Worm (Caenorhabditis elegans) whole organism, late embryonic: Measurements from ENCODE around the gene T26G10.4.
A peak's percentile ranks its signal among the peaks of the same experiment; 100 is the strongest.

Experiments used
- C08G9.2 ChIP-seq: sonication (generic microtip); optimal IDR thresholded peaks from 2 replicates; lab custom pipeline; 2016; ENCODE audit warnings: mild to moderate bottlenecking, missing genetic modification characterization, moderate library complexity, missing compliant biosample characterization
- C38D4.7 ChIP-seq: fragments of 200-800 bp; sonication (Bioruptor generic); optimal IDR thresholded peaks from 2 replicates; lab custom pipeline; 2018; ENCODE audit warnings: mild to moderate bottlenecking, missing genetic modification characterization, moderate library complexity, missing compliant biosample characterization
- F13H6.1 ChIP-seq: sonication (generic microtip); optimal IDR thresholded peaks from 2 replicates; lab custom pipeline; 2016; ENCODE audit warnings: missing genetic modification characterization, missing compliant biosample characterization
- K09A11.1 ChIP-seq: sonication (generic microtip); optimal IDR thresholded peaks from 2 replicates; lab custom pipeline; 2017; ENCODE audit warnings: antibody characterized with exemption, mild to moderate bottlenecking, missing genetic modification characterization, missing compliant biosample characterization; ENCODE audit not compliant: insufficient read depth
- T23F11.4 ChIP-seq: fragments of 200-800 bp; sonication (Bioruptor generic); optimal IDR thresholded peaks from 2 replicates; lab custom pipeline; 2018; ENCODE audit warnings: mild to moderate bottlenecking, missing genetic modification characterization, missing compliant biosample characterization
- Y22D7AL.16 ChIP-seq: sonication (generic microtip); optimal IDR thresholded peaks from 2 replicates; lab custom pipeline; 2016; ENCODE audit warnings: missing genetic modification characterization, missing compliant biosample characterization
- ahr-1 ChIP-seq: sonication (generic microtip); optimal IDR thresholded peaks from 2 replicates; lab custom pipeline; 2016; ENCODE audit warnings: missing genetic modification characterization, missing compliant biosample characterization
- ceh-18 ChIP-seq: sonication (generic microtip); optimal IDR thresholded peaks from 2 replicates; lab custom pipeline; 2016; ENCODE audit warnings: missing genetic modification characterization, missing compliant biosample characterization
- ceh-19 ChIP-seq: fragments of 200-800 bp; sonication (Bioruptor generic); optimal IDR thresholded peaks from 2 replicates; lab custom pipeline; 2018; ENCODE audit warnings: mild to moderate bottlenecking, missing genetic modification characterization, missing compliant biosample characterization
- ceh-2 ChIP-seq: sonication (generic microtip); optimal IDR thresholded peaks from 2 replicates; lab custom pipeline; 2016; ENCODE audit warnings: missing genotype, missing genetic modification characterization, missing compliant biosample characterization
- ceh-24 ChIP-seq: sonication (generic microtip); optimal IDR thresholded peaks from 2 replicates; lab custom pipeline; 2016; ENCODE audit warnings: mild to moderate bottlenecking, missing genetic modification characterization, missing compliant biosample characterization
- ceh-30 ChIP-seq: fragments of 150-350 bp; optimal IDR thresholded peaks from 2 replicates; lab custom pipeline; 2014; ENCODE audit warnings: missing biosample characterization, missing genetic modification characterization
- ceh-31 ChIP-seq: sonication (generic microtip); optimal IDR thresholded peaks from 2 replicates; lab custom pipeline; 2016; ENCODE audit warnings: missing genetic modification characterization, missing compliant biosample characterization
- ceh-48 ChIP-seq: sonication (generic microtip); optimal IDR thresholded peaks from 2 replicates; lab custom pipeline; 2016; ENCODE audit warnings: missing genetic modification characterization, inconsistent platforms, missing compliant biosample characterization
- ceh-9 ChIP-seq: sonication (generic microtip); optimal IDR thresholded peaks from 2 replicates; lab custom pipeline; 2016; ENCODE audit warnings: mild to moderate bottlenecking, missing genetic modification characterization, inconsistent platforms, missing compliant biosample characterization
- che-1 ChIP-seq: sonication (generic microtip); optimal IDR thresholded peaks from 2 replicates; lab custom pipeline; 2016; ENCODE audit warnings: mild to moderate bottlenecking, missing genetic modification characterization, missing compliant biosample characterization
- dmd-4 ChIP-seq: sonication (generic microtip); optimal IDR thresholded peaks from 2 replicates; lab custom pipeline; 2016; ENCODE audit warnings: borderline replicate concordance, missing genetic modification characterization, missing compliant biosample characterization
- dve-1 ChIP-seq: sonication (generic microtip); optimal IDR thresholded peaks from 2 replicates; lab custom pipeline; 2017; ENCODE audit warnings: antibody characterized with exemption, mild to moderate bottlenecking, missing genetic modification characterization, missing compliant biosample characterization
- ets-4 ChIP-seq: sonication (generic microtip); optimal IDR thresholded peaks from 2 replicates; lab custom pipeline; 2016; ENCODE audit warnings: missing genetic modification characterization, missing compliant biosample characterization
- eyg-1 ChIP-seq: sonication (generic microtip); optimal IDR thresholded peaks from 2 replicates; lab custom pipeline; 2016; ENCODE audit warnings: missing genotype, missing genetic modification characterization, missing compliant biosample characterization
- fax-1 ChIP-seq: sonication (generic microtip); optimal IDR thresholded peaks from 2 replicates; lab custom pipeline; 2016; ENCODE audit warnings: missing genotype, missing genetic modification characterization, missing compliant biosample characterization
- fkh-10 ChIP-seq: fragments of 150-350 bp; optimal IDR thresholded peaks from 2 replicates; lab custom pipeline; 2014; ENCODE audit warnings: missing biosample characterization, missing genetic modification reagents, missing genetic modification characterization
- fkh-6 ChIP-seq: sonication (generic microtip); optimal IDR thresholded peaks from 2 replicates; lab custom pipeline; 2016; ENCODE audit warnings: missing genetic modification characterization, missing compliant biosample characterization
- gmeb-2 ChIP-seq: sonication (generic microtip); optimal IDR thresholded peaks from 2 replicates; lab custom pipeline; 2016; ENCODE audit warnings: missing genetic modification characterization, inconsistent platforms, missing compliant biosample characterization
- hlh-13 ChIP-seq: fragments of 200-800 bp; sonication (Bioruptor generic); optimal IDR thresholded peaks from 2 replicates; lab custom pipeline; 2018; ENCODE audit warnings: mild to moderate bottlenecking, missing genetic modification characterization, missing compliant biosample characterization
- hlh-15 ChIP-seq: sonication (generic microtip); optimal IDR thresholded peaks from 2 replicates; lab custom pipeline; 2016; ENCODE audit warnings: missing genetic modification characterization, missing compliant biosample characterization
- hlh-30 ChIP-seq: sonication (generic microtip); optimal IDR thresholded peaks from 2 replicates; lab custom pipeline; 2017; ENCODE audit warnings: antibody characterized with exemption, missing genetic modification characterization, missing compliant biosample characterization; ENCODE audit not compliant: insufficient read depth
- hlh-6 ChIP-seq: sonication (generic microtip); optimal IDR thresholded peaks from 2 replicates; lab custom pipeline; 2016; ENCODE audit warnings: missing genotype, missing genetic modification characterization, missing compliant biosample characterization
- hlh-8 ChIP-seq: sonication (generic microtip); optimal IDR thresholded peaks from 2 replicates; lab custom pipeline; 2016; ENCODE audit warnings: missing genotype, missing genetic modification characterization, missing compliant biosample characterization
- madf-2 ChIP-seq: sonication (generic microtip); optimal IDR thresholded peaks from 2 replicates; lab custom pipeline; 2017; ENCODE audit warnings: missing genetic modification characterization, missing compliant biosample characterization
- mec-3 ChIP-seq: sonication (generic microtip); optimal IDR thresholded peaks from 2 replicates; lab custom pipeline; 2016; ENCODE audit warnings: borderline replicate concordance, missing genetic modification characterization, missing compliant biosample characterization
- nhr-11 ChIP-seq: fragments of 150-350 bp; optimal IDR thresholded peaks from 2 replicates; lab custom pipeline; 2014; ENCODE audit warnings: missing biosample characterization, missing genetic modification characterization
- npax-4 ChIP-seq: sonication (generic microtip); optimal IDR thresholded peaks from 2 replicates; lab custom pipeline; 2016; ENCODE audit warnings: missing genetic modification characterization, missing compliant biosample characterization
- odd-2 ChIP-seq: sonication (generic microtip); optimal IDR thresholded peaks from 2 replicates; lab custom pipeline; 2017; ENCODE audit warnings: antibody characterized with exemption, mild to moderate bottlenecking, missing genetic modification characterization, missing compliant biosample characterization
- pag-3 ChIP-seq: sonication (generic microtip); optimal IDR thresholded peaks from 2 replicates; lab custom pipeline; 2016; ENCODE audit warnings: missing compliant biosample characterization, missing genetic modification characterization, borderline replicate concordance
- pat-9 ChIP-seq: fragments of 200-800 bp; sonication (Bioruptor generic); optimal IDR thresholded peaks from 2 replicates; lab custom pipeline; 2018; ENCODE audit warnings: mild to moderate bottlenecking, missing genetic modification characterization, moderate library complexity, missing compliant biosample characterization
- pax-1 ChIP-seq: fragments of 150-350 bp; optimal IDR thresholded peaks from 2 replicates; lab custom pipeline; 2014; ENCODE audit warnings: missing biosample characterization, missing genetic modification characterization
- pha-2 ChIP-seq: sonication (generic microtip); optimal IDR thresholded peaks from 2 replicates; lab custom pipeline; 2017; ENCODE audit warnings: mild to moderate bottlenecking, missing genetic modification characterization, missing compliant biosample characterization
- pha-4 ChIP-seq: fragments of 150-350 bp; optimal IDR thresholded peaks from 2 replicates; lab custom pipeline; 2018; ENCODE audit warnings: missing biosample characterization, missing genetic modification reagents, missing genetic modification characterization
- pqm-1 ChIP-seq: sonication (generic microtip); optimal IDR thresholded peaks from 2 replicates; lab custom pipeline; 2016; ENCODE audit warnings: missing genetic modification characterization, missing compliant biosample characterization
- pros-1 ChIP-seq: fragments of 150-350 bp; optimal IDR thresholded peaks from 2 replicates; lab custom pipeline; 2014; ENCODE audit warnings: missing biosample characterization, missing genetic modification reagents, missing genetic modification characterization
- ref-2 ChIP-seq: sonication (generic microtip); optimal IDR thresholded peaks from 2 replicates; lab custom pipeline; 2016; ENCODE audit warnings: missing genetic modification characterization, missing compliant biosample characterization
- rnt-1 ChIP-seq: sonication (generic microtip); optimal IDR thresholded peaks from 2 replicates; lab custom pipeline; 2016; ENCODE audit warnings: missing genetic modification characterization, missing compliant biosample characterization
- sox-2 ChIP-seq: fragments of 200-800 bp; sonication (Bioruptor generic); IDR thresholded peaks from 2 replicates; pipeline ENCODE4 v1.3.6; 2022; ENCODE audit warnings: missing genetic modification reagents, missing genetic modification characterization, missing compliant biosample characterization
- sox-4 ChIP-seq: sonication (generic microtip); optimal IDR thresholded peaks from 2 replicates; lab custom pipeline; 2017; ENCODE audit warnings: mild to moderate bottlenecking, missing genetic modification characterization, inconsistent platforms, missing compliant biosample characterization
- syd-9 ChIP-seq: sonication (generic microtip); optimal IDR thresholded peaks from 2 replicates; lab custom pipeline; 2016; ENCODE audit warnings: mild to moderate bottlenecking, missing genetic modification characterization, moderate library complexity, missing compliant biosample characterization
- tbx-2 ChIP-seq: sonication (generic microtip); optimal IDR thresholded peaks from 2 replicates; lab custom pipeline; 2016; ENCODE audit warnings: missing genetic modification characterization, missing compliant biosample characterization
- tbx-7 ChIP-seq: sonication (generic microtip); optimal IDR thresholded peaks from 2 replicates; lab custom pipeline; 2016; ENCODE audit warnings: missing genotype, missing genetic modification characterization, missing compliant biosample characterization
- ttx-3 ChIP-seq: sonication (generic microtip); optimal IDR thresholded peaks from 2 replicates; lab custom pipeline; 2016; ENCODE audit warnings: missing genetic modification reagents, missing genetic modification characterization, missing compliant biosample characterization
- unc-42 ChIP-seq: sonication (generic microtip); optimal IDR thresholded peaks from 2 replicates; lab custom pipeline; 2016; ENCODE audit warnings: missing genotype, missing genetic modification characterization, missing compliant biosample characterization
- unc-55 ChIP-seq: sonication (generic microtip); optimal IDR thresholded peaks from 2 replicates; lab custom pipeline; 2017; ENCODE audit warnings: missing biosample characterization, missing genetic modification reagents, missing genetic modification characterization
- unc-86 ChIP-seq: sonication (generic microtip); optimal IDR thresholded peaks from 2 replicates; lab custom pipeline; 2016; ENCODE audit warnings: missing genetic modification characterization, missing compliant biosample characterization
- zip-5 ChIP-seq: sonication (generic microtip); optimal IDR thresholded peaks from 2 replicates; lab custom pipeline; 2016; ENCODE audit warnings: missing genetic modification characterization, missing compliant biosample characterization
- ztf-16 ChIP-seq: sonication (generic microtip); optimal IDR thresholded peaks from 2 replicates; lab custom pipeline; 2017; ENCODE audit warnings: missing genetic modification characterization, missing compliant biosample characterization

T26G10.4 gene

DNA sequence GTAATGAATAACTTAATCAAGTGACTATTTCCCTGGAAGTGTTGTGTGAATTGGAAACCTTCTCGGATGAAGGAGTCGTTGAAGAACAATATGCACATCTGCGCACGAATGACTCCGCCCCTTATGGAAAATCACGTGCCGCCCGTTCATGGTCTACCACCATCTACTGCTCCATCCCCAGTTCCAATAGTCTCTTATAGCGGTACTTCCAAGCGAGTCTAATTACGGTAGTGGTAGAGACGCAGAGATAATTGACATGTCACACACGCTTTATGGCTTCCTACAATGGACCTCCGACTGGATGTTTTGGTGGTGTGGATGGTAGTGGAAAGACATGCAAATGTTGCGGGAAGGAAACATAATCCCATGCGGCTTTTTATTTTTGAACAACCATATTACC, 30.6 kb downstream of the T26G10.4 start:
- TF ChIP-seq sox-2 (GFP tag; lab: Robert Waterston, UW) (peak; percentile 10; the same call in 1 of the 2 replicates), dmd-4 (tag; lab: Kevin White, UChicago) (no peak), hlh-30 (peak; percentile 93), hlh-8 (tag; lab: Kevin White, UChicago) (no peak), che-1 (tag; lab: Kevin White, UChicago) (no peak), C08G9.2 (no peak), tbx-2 (tag; lab: Kevin White, UChicago) (peak; percentile 15), ceh-18 (no peak), madf-2 (tag; lab: Kevin White, UChicago) (no peak), ceh-2 (tag; lab: Kevin White, UChicago) (no peak), pax-1 (tag; lab: Kevin White, UChicago) (no peak), unc-42 (tag; lab: Kevin White, UChicago) (peak; percentile 55), eyg-1 (no peak), T23F11.4 (GFP tag; lab: Kevin White, UChicago) (no peak), ets-4 (no peak), ceh-31 (tag; lab: Kevin White, UChicago) (peak; percentile 92), ref-2 (peak; percentile 51), npax-4 (tag; lab: Kevin White, UChicago) (no peak), ceh-19 (no peak), zip-5 (tag; lab: Kevin White, UChicago) (no peak), pros-1 (tag; lab: Kevin White, UChicago) (no peak), pha-2 (tag; lab: Kevin White, UChicago) (no peak), F13H6.1 (tag; lab: Kevin White, UChicago) (no peak), fax-1 (no peak), tbx-7 (tag; lab: Kevin White, UChicago) (no peak), unc-86 (tag; lab: Kevin White, UChicago) (no peak), hlh-6 (no peak), mec-3 (tag; lab: Kevin White, UChicago) (no peak), ceh-30 (tag; lab: Kevin White, UChicago) (no peak), ceh-48 (tag; lab: Kevin White, UChicago) (no peak), odd-2 (tag; lab: Kevin White, UChicago) (no peak), fkh-10 (no peak), sox-4 (no peak), ahr-1 (tag; lab: Kevin White, UChicago) (no peak), pqm-1 (tag; lab: Kevin White, UChicago) (no peak), syd-9 (tag; lab: Kevin White, UChicago) (no peak), pat-9 (tag; lab: Kevin White, UChicago) (no peak), pha-4 (no peak), ceh-9 (tag; lab: Kevin White, UChicago) (no peak), ceh-24 (tag; lab: Kevin White, UChicago) (no peak), nhr-11 (tag; lab: Kevin White, UChicago) (no peak), hlh-13 (no peak), pag-3 (tag; lab: Kevin White, UChicago) (no peak), hlh-15 (tag; lab: Kevin White, UChicago) (no peak), K09A11.1 (no peak), unc-55 (peak; percentile 40), rnt-1 (no peak), gmeb-2 (no peak), ztf-16 (tag; lab: Kevin White, UChicago) (no peak), ttx-3 (tag; lab: Kevin White, UChicago) (no peak), dve-1 (tag; lab: Kevin White, UChicago) (no peak), Y22D7AL.16 (tag; lab: Kevin White, UChicago) (no peak), fkh-6 (tag; lab: Kevin White, UChicago) (no peak), C38D4.7 (GFP tag; lab: Kevin White, UChicago) (no peak)
